Worm (Caenorhabditis elegans): ENCODE results near the gene clp-7.

clp-7 gene

ce11 chrIV:1434554-1435089 lies 11.1 kb downstream of the clp-7 start, which contains the start of gene clp-6:
Gene clp-6 (minus strand): TSS chrIV:1435039.
- TF ChIP-seq nhr-10 (tag; optimal IDR thresholded peaks at IDR 0.05) (no peak), sem-4 (tag; optimal IDR thresholded peaks at IDR 0.05) (no peak), F13H6.1 (tag; optimal IDR thresholded peaks at IDR 0.05) (no peak), alr-1 (tag; optimal IDR thresholded peaks at IDR 0.05) (no peak), aly-2 (tag; optimal IDR thresholded peaks at IDR 0.05) (no peak), unc-55 (GFP tag; optimal IDR thresholded peaks at IDR 0.05) (no peak), snpc-4 (tag; optimal IDR thresholded peaks at IDR 0.05) (no peak), nhr-12 (tag; optimal IDR thresholded peaks at IDR 0.05) (no peak), skn-1 (tag; optimal IDR thresholded peaks at IDR 0.05) (no peak), mbf-1 (tag; optimal IDR thresholded peaks at IDR 0.05) (no peak)

DNA sequence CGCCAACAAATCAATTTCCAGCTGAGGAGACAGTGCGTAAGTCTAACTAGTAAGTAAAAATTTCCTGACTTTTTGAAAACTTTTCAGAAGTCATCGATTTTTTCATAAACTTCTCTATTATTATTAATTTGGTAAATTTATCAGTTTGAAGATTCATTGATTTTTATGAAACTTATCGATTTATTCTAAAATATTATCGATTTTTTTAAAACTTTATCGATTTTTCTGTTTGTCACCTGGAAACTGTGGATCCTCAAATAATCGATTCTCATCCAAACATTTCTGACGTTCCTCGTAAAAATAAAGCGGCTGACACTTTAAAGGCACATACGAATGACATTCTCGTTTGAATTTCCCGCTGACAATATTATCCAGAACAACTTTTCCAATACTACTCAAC lies 11.8 kb downstream of the clp-7 start:
- no peak for TF ChIP-seq nhr-25 (tag; optimal IDR thresholded peaks at IDR 0.05)
- TF ChIP-seq crh-2 (tag; optimal IDR thresholded peaks at IDR 0.05) = no peak
- no peak for TF ChIP-seq nhr-11 (tag; optimal IDR thresholded peaks at IDR 0.05)
- no peak for TF ChIP-seq ZK546.5 (tag; optimal IDR thresholded peaks at IDR 0.05)
- TF ChIP-seq F13H6.1 (tag; optimal IDR thresholded peaks at IDR 0.05) = no peak
- no peak for TF ChIP-seq sma-9 (GFP tag; optimal IDR thresholded peaks at IDR 0.05)
- TF ChIP-seq sma-9 (tag; optimal IDR thresholded peaks at IDR 0.05) = no peak

ce11 chrIV:1430261-1430660 lies 15.5 kb downstream of the clp-7 start, which contains the start of gene Y77E11A.23:
Gene Y77E11A.23 (minus strand): TSS chrIV:1430367.
- TF ChIP-seq nhr-23 (tag; optimal IDR thresholded peaks at IDR 0.05) (no peak), R02D3.7 (tag; optimal IDR thresholded peaks at IDR 0.05) (no peak), nhr-6 (tag; optimal IDR thresholded peaks at IDR 0.05) (no peak), sma-9 (GFP tag; optimal IDR thresholded peaks at IDR 0.05) (no peak), sma-9 (tag; optimal IDR thresholded peaks at IDR 0.05) (no peak), gmeb-1 (tag; optimal IDR thresholded peaks at IDR 0.05) (no peak), ceh-16 (tag; optimal IDR thresholded peaks at IDR 0.05) (no peak), nhr-77 (tag; optimal IDR thresholded peaks at IDR 0.05) (no peak), dmd-4 (tag; optimal IDR thresholded peaks at IDR 0.05) (no peak), nhr-11 (tag; optimal IDR thresholded peaks at IDR 0.05) (no peak), ZK546.5 (tag; optimal IDR thresholded peaks at IDR 0.05) (no peak), ztf-11 (tag; optimal IDR thresholded peaks at IDR 0.05) (no peak), ceh-82 (tag; optimal IDR thresholded peaks at IDR 0.05) (no peak), lin-39 (tag; optimal IDR thresholded peaks at IDR 0.05) (no peak)

DNA sequence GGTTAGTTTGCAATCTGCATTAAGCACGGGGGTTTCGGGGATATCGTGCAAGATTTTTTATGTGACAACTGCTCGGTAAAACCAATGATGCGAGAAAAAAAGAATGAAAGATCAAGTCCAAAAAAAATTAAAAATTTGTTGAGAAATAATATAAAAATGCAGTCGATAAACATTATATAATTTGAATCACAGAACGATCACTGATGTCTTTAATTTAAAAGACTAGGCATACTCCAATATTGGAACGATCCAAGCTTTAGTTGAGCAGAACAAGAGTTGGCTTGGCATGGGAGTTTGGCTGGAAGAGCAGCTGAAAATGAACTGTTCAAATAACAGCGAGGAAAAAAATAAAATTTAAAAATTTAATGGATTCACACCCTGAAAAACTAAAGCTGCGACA lies 18.5 kb downstream of the clp-7 start, which contains the start of gene clec-171:
TSS of gene clec-171 (minus strand) at position 101 of the 400 bp plus-strand sequence.
- no peak for TF ChIP-seq dmd-4 (tag; optimal IDR thresholded peaks at IDR 0.05)
- no peak for TF ChIP-seq nhr-237 (tag; optimal IDR thresholded peaks at IDR 0.05)

ce11 chrIV:1424962-1425361 lies 20.8 kb downstream of the clp-7 start, which contains the start of gene Y77E11A.8:
Gene Y77E11A.8 (minus strand): TSS chrIV:1425062.
- TF ChIP-seq nhr-237 (tag; optimal IDR thresholded peaks at IDR 0.05) (no peak), C34F6.9 (tag; optimal IDR thresholded peaks at IDR 0.05) (no peak), zag-1 (tag; optimal IDR thresholded peaks at IDR 0.05) (no peak), ztf-1 (GFP tag; conservative IDR thresholded peaks at IDR 0.05) (no peak)

- TF ChIP-seq dmd-4 (tag; optimal IDR thresholded peaks at IDR 0.05) = no peak
- TF ChIP-seq alr-1 (tag; optimal IDR thresholded peaks at IDR 0.05) = no peak
These were observed 25.2 kb downstream of the clp-7 start, which contains the start of gene jtr-1 for ce11 chrIV:1420603-1421002. Gene jtr-1 (plus strand): TSS chrIV:1420929.

ce11 chrIV:1419795-1420509 lies 25.8 kb downstream of the clp-7 start, which contains the start of gene Y77E11A.7:
Gene Y77E11A.7 (minus strand): TSS chrIV:1419849.
- TF ChIP-seq sma-3 (GFP tag; optimal IDR thresholded peaks at IDR 0.05) (peak; percentile 83), ama-1 (optimal IDR thresholded peaks at IDR 0.05) (peak; percentile 32), nhr-23 (tag; optimal IDR thresholded peaks at IDR 0.05) (no peak), ceh-16 (tag; optimal IDR thresholded peaks at IDR 0.05) (peak; percentile 91), nhr-77 (tag; optimal IDR thresholded peaks at IDR 0.05) (no peak), gmeb-1 (tag; optimal IDR thresholded peaks at IDR 0.05) (peak; percentile 80), R02D3.7 (tag; optimal IDR thresholded peaks at IDR 0.05) (peak; percentile 74), mdl-1 (tag; optimal IDR thresholded peaks at IDR 0.05) (peak; percentile 51 to 90), nhr-12 (tag; optimal IDR thresholded peaks at IDR 0.05) (no peak), fos-1 (tag; optimal IDR thresholded peaks at IDR 0.05) (peak; percentile 84), egl-27 (tag; optimal IDR thresholded peaks at IDR 0.05) (peak; percentile 17), lin-11 (tag; optimal IDR thresholded peaks at IDR 0.05) (peak; percentile 90), lsy-2 (tag; optimal IDR thresholded peaks at IDR 0.05) (peak; percentile 59 to 93), lin-13 (GFP tag; optimal IDR thresholded peaks at IDR 0.05) (peak; percentile 97), skn-1 (tag; optimal IDR thresholded peaks at IDR 0.05) (peak; percentile 31), nhr-10 (tag; optimal IDR thresholded peaks at IDR 0.05) (peak; percentile 24), aly-2 (tag; optimal IDR thresholded peaks at IDR 0.05) (no peak), C34F6.9 (tag; optimal IDR thresholded peaks at IDR 0.05) (peak; percentile 92), F13H6.1 (tag; optimal IDR thresholded peaks at IDR 0.05) (peak; percentile 83), snpc-4 (tag; optimal IDR thresholded peaks at IDR 0.05) (peak; percentile 47), unc-55 (GFP tag; optimal IDR thresholded peaks at IDR 0.05) (peak; percentile 99), ceh-82 (tag; optimal IDR thresholded peaks at IDR 0.05) (peak; percentile 56), alr-1 (tag; optimal IDR thresholded peaks at IDR 0.05) (no peak), nhr-6 (tag; optimal IDR thresholded peaks at IDR 0.05) (peak; percentile 18)

All from whole organism, L2 larva.